Worm (Caenorhabditis elegans): ENCODE results near the gene Y5H2A.4.

Gene Y5H2A.4

DNA sequence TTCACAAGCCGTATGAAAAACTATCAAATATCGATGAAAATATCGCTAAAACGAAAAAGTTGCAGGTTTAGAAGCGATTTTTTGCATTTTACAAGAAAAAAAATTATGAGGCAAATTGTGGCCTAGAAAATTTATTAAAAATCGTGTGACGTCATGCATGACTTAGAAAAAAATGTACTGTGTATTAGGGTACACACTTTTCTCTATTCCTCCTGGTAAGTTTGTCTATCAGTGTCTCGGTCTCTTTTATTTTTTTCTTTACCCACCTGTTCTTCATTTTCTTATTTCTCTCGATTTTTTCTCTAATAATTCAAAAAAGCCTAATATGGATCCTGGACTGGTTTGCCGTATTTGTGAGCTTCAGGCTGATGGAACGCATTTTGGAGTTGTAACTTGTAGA is 11.0 kb upstream of the Y5H2A.4 start, which contains the start of gene nhr-227:
TSS of gene nhr-227 (plus strand) at position 326 of the 400 bp plus-strand sequence.
- TF ChIP-seq F49E8.2 (tag; optimal IDR thresholded peaks at IDR 0.05; ENCODE audit: insufficient read depth) (no peak), attf-6 (GFP tag; IDR thresholded peaks at IDR 0.05) (no peak), mel-28 (tag; optimal IDR thresholded peaks at IDR 0.05; ENCODE audit: borderline replicate concordance) (no peak), pbrm-1 (GFP tag; IDR thresholded peaks at IDR 0.05) (no peak), let-607 (tag; optimal IDR thresholded peaks at IDR 0.05) (no peak)

DNA sequence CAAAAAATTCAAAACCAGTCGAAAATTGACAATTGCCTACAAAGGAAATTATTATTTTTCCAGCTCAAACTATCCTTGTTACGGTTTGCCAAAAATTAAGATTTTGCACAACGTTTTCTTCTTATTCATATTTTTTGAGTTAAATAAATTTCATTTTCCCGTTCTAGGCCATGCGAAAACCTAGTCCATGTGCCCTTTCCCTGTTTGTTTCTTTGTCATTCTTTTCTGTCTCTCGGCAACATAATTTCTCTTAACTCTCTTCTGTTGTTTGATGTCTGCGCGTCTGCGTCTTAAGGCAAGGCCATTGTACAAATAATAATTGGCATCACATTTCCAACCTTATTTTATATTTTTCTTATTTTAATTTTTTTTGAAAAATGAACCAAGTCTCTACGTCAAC is 7.3 kb upstream of the Y5H2A.4 start, which contains the start of gene nhr-228:
TSS of gene nhr-228 (plus strand) at position 261 of the 400 bp plus-strand sequence.
- TF ChIP-seq cebp-1 (GFP tag; IDR thresholded peaks at IDR 0.05) (no peak), cebp-1 (tag; optimal IDR thresholded peaks at IDR 0.05) (peak; percentile 35), attf-5 (GFP tag; optimal IDR thresholded peaks at IDR 0.05) (peak; percentile 66), aptf-3 (GFP tag; IDR thresholded peaks at IDR 0.05) (no peak), D2030.7 (GFP tag; IDR thresholded peaks at IDR 0.05) (no peak), akir-1 (GFP tag; optimal IDR thresholded peaks at IDR 0.05) (no peak), nhr-80 (tag; optimal IDR thresholded peaks at IDR 0.05) (peak; percentile 68), hlh-26 (GFP tag; conservative IDR thresholded peaks at IDR 0.05) (no peak), hmg-1.2 (GFP tag; IDR thresholded peaks at IDR 0.05) (peak; percentile 70; the same call in 1 of the 2 replicates)

DNA sequence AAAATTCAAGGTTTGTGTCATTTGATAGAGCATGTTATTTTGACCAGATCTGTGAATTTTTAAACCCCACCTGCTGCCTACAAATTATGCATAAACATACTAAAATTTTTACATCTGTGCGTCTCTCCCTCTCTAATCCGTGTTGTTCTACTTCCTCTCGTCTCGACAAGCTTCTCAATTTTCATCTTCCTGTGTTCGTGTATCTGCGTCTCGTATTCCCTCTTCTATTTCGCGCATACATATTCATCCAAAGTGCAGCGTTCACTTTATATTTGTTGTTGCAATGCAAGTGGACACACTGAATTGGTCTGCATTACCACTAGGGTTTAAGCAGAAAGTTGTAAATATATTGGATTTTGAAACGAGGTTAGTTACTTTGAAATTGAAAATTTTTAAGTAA is 4.4 kb upstream of the Y5H2A.4 start, which contains the start of gene fbxa-137:
TSS of gene fbxa-137 (plus strand) at position 274 of the 400 bp plus-strand sequence.
- no peak for TF ChIP-seq rec-8 (tag; optimal IDR thresholded peaks at IDR 0.05)
- TF ChIP-seq hmg-20 (GFP tag; IDR thresholded peaks at IDR 0.05), result no peak
- TF ChIP-seq F23B12.7 (tag; optimal IDR thresholded peaks at IDR 0.05; ENCODE audit: insufficient read depth), result no peak
- TF ChIP-seq T07F8.4 (tag; optimal IDR thresholded peaks at IDR 0.05), result no peak
- no peak for TF ChIP-seq somi-1 (GFP tag; optimal IDR thresholded peaks at IDR 0.05)
- TF ChIP-seq ztf-3 (GFP tag; optimal IDR thresholded peaks at IDR 0.05), result no peak
- TF ChIP-seq T26A5.8 (tag; optimal IDR thresholded peaks at IDR 0.05), result no peak
- TF ChIP-seq chd-7 (tag; optimal IDR thresholded peaks at IDR 0.05), result no peak
- TF ChIP-seq pbrm-1 (GFP tag; IDR thresholded peaks at IDR 0.05), result no peak
- no peak for TF ChIP-seq tbx-9 (tag; optimal IDR thresholded peaks at IDR 0.05; ENCODE audit: borderline replicate concordance)

DNA sequence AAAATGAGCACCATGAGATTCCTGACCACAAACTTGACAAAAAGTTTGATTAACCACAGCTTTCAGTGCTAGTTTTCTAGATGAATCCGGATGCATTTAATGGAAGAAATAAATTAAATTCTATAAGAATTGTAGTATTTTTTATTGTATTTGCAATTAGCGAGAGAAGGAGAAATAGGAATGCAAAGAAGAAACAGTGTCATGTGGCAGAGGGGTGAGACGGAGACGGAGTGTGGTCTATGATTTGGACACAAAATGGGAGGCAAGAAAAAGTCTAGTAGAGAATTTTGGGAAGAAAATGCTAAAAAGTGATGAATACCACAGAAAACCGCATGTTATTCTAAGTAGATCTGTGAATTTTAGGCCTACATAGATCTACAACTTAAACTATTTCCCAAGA is 3.9 kb upstream of the Y5H2A.4 start, which contains the start of gene nhr-59:
TSS of gene nhr-59 (minus strand) at position 214 of the 400 bp plus-strand sequence.
- TF ChIP-seq nhr-80 (tag; optimal IDR thresholded peaks at IDR 0.05) (peak; percentile 33), ceh-91 (GFP tag; IDR thresholded peaks at IDR 0.05) (no peak), let-526 (GFP tag; IDR thresholded peaks at IDR 0.05) (no peak)

DNA sequence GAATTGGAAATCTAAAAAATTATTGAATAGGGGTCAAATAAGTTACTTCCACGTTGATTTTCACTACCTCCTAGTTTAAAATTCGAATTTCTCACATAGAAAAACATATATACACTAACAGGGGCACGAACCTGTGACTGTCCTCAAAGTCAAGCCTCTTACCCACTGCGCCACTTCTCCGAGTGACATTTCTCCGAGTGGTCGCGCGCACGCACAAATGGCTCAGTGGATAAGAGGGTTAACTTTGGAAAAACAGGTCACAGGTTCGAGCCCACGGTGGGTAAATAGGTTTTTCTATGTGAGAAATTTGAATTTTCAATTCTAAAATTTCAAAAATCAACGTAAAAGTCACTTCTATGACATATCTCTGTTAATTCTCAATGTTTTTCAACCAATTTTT is 3.1 kb upstream of the Y5H2A.4 start:
- TF ChIP-seq dpff-1 (tag; optimal IDR thresholded peaks at IDR 0.05) (no peak), rpc-1 (optimal IDR thresholded peaks at IDR 0.05) (no peak), rpc-1 (tag; optimal IDR thresholded peaks at IDR 0.05) (peak; percentile 50), snpc-4 (GFP tag; optimal IDR thresholded peaks at IDR 0.05) (no peak), snpc-4 (tag; optimal IDR thresholded peaks at IDR 0.05) (peak in 1 of 4 experiments; percentile 44), nhr-27 (tag; optimal IDR thresholded peaks at IDR 0.05) (no peak), ZK185.1 (tag; optimal IDR thresholded peaks at IDR 0.05; ENCODE audit: poor library complexity, severe bottlenecking) (no peak), ekl-4 (GFP tag; IDR thresholded peaks at IDR 0.05) (no peak), ceh-58 (GFP tag; IDR thresholded peaks at IDR 0.05) (no peak), fkh-3 (tag; optimal IDR thresholded peaks at IDR 0.05) (no peak), let-526 (GFP tag; IDR thresholded peaks at IDR 0.05) (no peak), Y53G8AR.9 (GFP tag; conservative IDR thresholded peaks at IDR 0.05) (no peak), egrh-3 (GFP tag; IDR thresholded peaks at IDR 0.05) (peak; percentile 22; the same call in 1 of the 2 replicates), xnd-1 (tag; optimal IDR thresholded peaks at IDR 0.05) (no peak), F55B11.4 (tag; optimal IDR thresholded peaks at IDR 0.05; ENCODE audit: borderline replicate concordance, insufficient read depth) (no peak), Y79H2A.3 (GFP tag; conservative IDR thresholded peaks at IDR 0.05) (no peak), mcd-1 (GFP tag; IDR thresholded peaks at IDR 0.05) (0 out of 2 replicates have a peak, but pooled peaks have one; percentile 29), efl-1 (GFP tag; optimal IDR thresholded peaks at IDR 0.05) (peak; percentile 14), C06A6.2 (GFP tag; conservative IDR thresholded peaks at IDR 0.05) (no peak)
